Worm (Caenorhabditis elegans): Measurements from ENCODE around the gene fbxa-155.

DNA sequence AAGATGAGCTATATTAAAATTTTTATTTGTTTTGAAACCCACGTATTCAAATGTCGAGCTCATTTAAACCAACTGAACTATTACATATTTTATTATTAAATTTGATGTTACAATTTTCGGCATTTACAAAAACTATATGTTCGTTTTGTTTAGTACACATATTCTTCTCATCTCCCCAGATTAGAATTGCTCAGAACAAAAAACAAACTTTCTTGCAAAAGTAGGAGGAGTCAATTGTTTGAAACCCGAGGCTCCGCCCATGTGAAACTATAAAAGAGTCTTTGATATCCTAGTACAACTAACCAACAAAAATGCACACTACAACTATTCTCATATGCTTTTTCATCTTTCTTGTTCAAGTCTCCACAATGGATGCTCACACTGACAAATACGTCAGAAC, 16.0 kb upstream of the fbxa-155 start, which contains the start of gene ins-22:
- TF ChIP-seq nhr-28 (tag; optimal IDR thresholded peaks at IDR 0.05) (no peak), unc-39 (tag; optimal IDR thresholded peaks at IDR 0.05) (no peak), unc-62 (GFP tag; optimal IDR thresholded peaks at IDR 0.05) (no peak), snpc-4 (tag; optimal IDR thresholded peaks at IDR 0.05) (no peak), M03D4.4 (tag; optimal IDR thresholded peaks at IDR 0.05) (no peak), elt-3 (tag; optimal IDR thresholded peaks at IDR 0.05) (no peak), nhr-12 (tag; optimal IDR thresholded peaks at IDR 0.05) (no peak), mab-5 (tag; optimal IDR thresholded peaks at IDR 0.05) (no peak), cnd-1 (tag; optimal IDR thresholded peaks at IDR 0.05) (no peak), blmp-1 (tag; optimal IDR thresholded peaks at IDR 0.05) (no peak), mep-1 (tag; optimal IDR thresholded peaks at IDR 0.05) (no peak)
